Worm (Caenorhabditis elegans): ENCODE results near the gene tbce-1.

Gene tbce-1

ce11 chrIV:8294650-8295049, at the start of gene tbce-1:
Gene tbce-1, plus strand, starts transcription at chrIV:8294690.
- peak; percentile 18 for TF ChIP-seq ama-1 (optimal IDR thresholded peaks at IDR 0.05)
- no peak for TF ChIP-seq ceh-28 (tag; optimal IDR thresholded peaks at IDR 0.05)

- TF ChIP-seq elt-1 (tag; optimal IDR thresholded peaks at IDR 0.05) (peak; percentile 94), nhr-23 (tag; optimal IDR thresholded peaks at IDR 0.05) (peak; percentile 34), nhr-11 (tag; optimal IDR thresholded peaks at IDR 0.05) (no peak), ceh-9 (tag; optimal IDR thresholded peaks at IDR 0.05) (no peak)
These were observed 47.1 kb upstream of the tbce-1 start for ce11 chrIV:8247341-8247740.

ce11 chrIV:8251346-8251745, 43.1 kb upstream of the tbce-1 start:
- peak; percentile 71 for TF ChIP-seq pqm-1 (tag; optimal IDR thresholded peaks at IDR 0.05)
- peak; percentile 8 for TF ChIP-seq jun-1 (tag; optimal IDR thresholded peaks at IDR 0.05)
- TF ChIP-seq ceh-82 (tag; optimal IDR thresholded peaks at IDR 0.05) = no peak
- no peak for TF ChIP-seq nhr-28 (tag; optimal IDR thresholded peaks at IDR 0.05)
- peak; percentile 82 for TF ChIP-seq elt-2 (tag; optimal IDR thresholded peaks at IDR 0.05)
- no peak for TF ChIP-seq elt-1 (tag; optimal IDR thresholded peaks at IDR 0.05)
- no peak for TF ChIP-seq nhr-12 (tag; optimal IDR thresholded peaks at IDR 0.05)
- no peak for TF ChIP-seq lsy-12 (tag; optimal IDR thresholded peaks at IDR 0.05)

- TF ChIP-seq elt-2 (tag; optimal IDR thresholded peaks at IDR 0.05) (peak; percentile 66), nfya-1 (tag; optimal IDR thresholded peaks at IDR 0.05; ENCODE audit: insufficient read depth) (peak; percentile 71), skn-1 (tag; optimal IDR thresholded peaks at IDR 0.05) (peak; percentile 35), jun-1 (tag; optimal IDR thresholded peaks at IDR 0.05) (peak; percentile 31), nhr-77 (tag; optimal IDR thresholded peaks at IDR 0.05) (no peak), ceh-9 (tag; optimal IDR thresholded peaks at IDR 0.05) (no peak), pqm-1 (tag; optimal IDR thresholded peaks at IDR 0.05) (peak; percentile 13), hmg-11 (tag; optimal IDR thresholded peaks at IDR 0.05) (peak; percentile 89), lsy-12 (tag; optimal IDR thresholded peaks at IDR 0.05) (peak; percentile 48), fkh-2 (tag; optimal IDR thresholded peaks at IDR 0.05) (no peak), lin-39 (tag; optimal IDR thresholded peaks at IDR 0.05) (peak; percentile 70), nhr-43 (tag; optimal IDR thresholded peaks at IDR 0.05; ENCODE audit: poor library complexity, severe bottlenecking) (peak; percentile 57), nhr-25 (tag; optimal IDR thresholded peaks at IDR 0.05) (peak; percentile 51), elt-3 (tag; optimal IDR thresholded peaks at IDR 0.05) (peak in 1 of 3 experiments; percentile 72), daf-12 (tag; optimal IDR thresholded peaks at IDR 0.05) (no peak), egl-5 (tag; optimal IDR thresholded peaks at IDR 0.05) (peak; percentile 16), nhr-76 (tag; optimal IDR thresholded peaks at IDR 0.05) (no peak), nhr-23 (tag; optimal IDR thresholded peaks at IDR 0.05) (peak; percentile 58), pha-4 (tag; optimal IDR thresholded peaks at IDR 0.05) (peak; percentile 64), ZK546.5 (tag; optimal IDR thresholded peaks at IDR 0.05) (no peak), ceh-16 (tag; optimal IDR thresholded peaks at IDR 0.05) (no peak), zag-1 (tag; optimal IDR thresholded peaks at IDR 0.05) (no peak), tbx-2 (tag; optimal IDR thresholded peaks at IDR 0.05) (peak; percentile 22)
These were observed 41.6 kb upstream of the tbce-1 start for ce11 chrIV:8252856-8253255.

ce11 chrIV:8254193-8254592, 40.3 kb upstream of the tbce-1 start:
- TF ChIP-seq ama-1 (optimal IDR thresholded peaks at IDR 0.05) (no peak), nhr-43 (tag; optimal IDR thresholded peaks at IDR 0.05; ENCODE audit: poor library complexity, severe bottlenecking) (peak; percentile 0), elt-1 (tag; optimal IDR thresholded peaks at IDR 0.05) (peak; percentile 82), pha-4 (tag; optimal IDR thresholded peaks at IDR 0.05) (no peak), eor-1 (tag; optimal IDR thresholded peaks at IDR 0.05) (no peak), nhr-23 (tag; optimal IDR thresholded peaks at IDR 0.05) (peak; percentile 62)

- TF ChIP-seq nhr-23 (tag; optimal IDR thresholded peaks at IDR 0.05) = peak; percentile 12
- TF ChIP-seq elt-2 (tag; optimal IDR thresholded peaks at IDR 0.05) = peak; percentile 41
- TF ChIP-seq eor-1 (tag; optimal IDR thresholded peaks at IDR 0.05) = no peak
- peak; percentile 67 for TF ChIP-seq elt-1 (tag; optimal IDR thresholded peaks at IDR 0.05)
- TF ChIP-seq aly-2 (tag; optimal IDR thresholded peaks at IDR 0.05) = no peak
- no peak for TF ChIP-seq nhr-28 (tag; optimal IDR thresholded peaks at IDR 0.05)
- TF ChIP-seq pqm-1 (tag; optimal IDR thresholded peaks at IDR 0.05) = peak; percentile 44
- TF ChIP-seq snpc-4 (tag; optimal IDR thresholded peaks at IDR 0.05) = no peak
These were observed 39.3 kb upstream of the tbce-1 start for ce11 chrIV:8255221-8255620.
